Worm (Caenorhabditis elegans) whole organism, L1 larva: ENCODE results near the gene anmt-3.

Source experiments
- ceh-90 ChIP-seq: sonication (generic microtip); optimal IDR thresholded peaks from 2 replicates; lab custom pipeline; 2016; ENCODE audit warnings: missing genetic modification characterization, missing compliant biosample characterization
- fkh-10 ChIP-seq: sonication (generic microtip); optimal IDR thresholded peaks from 2 replicates; lab custom pipeline; 2017; ENCODE audit warnings: missing biosample characterization, missing genetic modification reagents, missing genetic modification characterization
- fkh-4 ChIP-seq: sonication (generic microtip); optimal IDR thresholded peaks from 2 replicates; lab custom pipeline; 2016; ENCODE audit warnings: missing compliant biosample characterization, missing genetic modification characterization, borderline replicate concordance
- grh-1 ChIP-seq: fragments of 200-800 bp; sonication (Bioruptor generic); IDR thresholded peaks from 2 replicates; pipeline ENCODE4 v1.3.6; 2022; ENCODE audit warnings: missing genetic modification reagents, missing genetic modification characterization, missing compliant biosample characterization
- hlh-17 ChIP-seq: fragments of 200-800 bp; sonication (Bioruptor generic); optimal IDR thresholded peaks from 2 replicates; lab custom pipeline; 2018; ENCODE audit warnings: missing genetic modification characterization, mild to moderate bottlenecking, missing compliant biosample characterization, moderate library complexity, borderline replicate concordance
- hlh-4 ChIP-seq: sonication (generic microtip); optimal IDR thresholded peaks from 2 replicates; lab custom pipeline; 2016; ENCODE audit warnings: mild to moderate bottlenecking, missing genetic modification characterization, missing compliant biosample characterization
- hpl-2 ChIP-seq: fragments of 150-350 bp; optimal IDR thresholded peaks from 2 replicates; lab custom pipeline; 2014; ENCODE audit warnings: missing biosample characterization, missing genetic modification reagents, missing genetic modification characterization
- lir-3 ChIP-seq: sonication (generic microtip); optimal IDR thresholded peaks from 2 replicates; lab custom pipeline; 2016; ENCODE audit warnings: mild to moderate bottlenecking, missing genetic modification characterization, moderate library complexity, missing compliant biosample characterization; ENCODE audit not compliant: poor library complexity
- mef-2 ChIP-seq: fragments of 150-350 bp; optimal IDR thresholded peaks from 2 replicates; lab custom pipeline; 2014; ENCODE audit warnings: missing biosample characterization, missing genetic modification characterization
- nhr-47 ChIP-seq: sonication (generic microtip); optimal IDR thresholded peaks from 2 replicates; lab custom pipeline; 2016; ENCODE audit warnings: mild to moderate bottlenecking, missing genetic modification characterization, moderate library complexity, missing compliant biosample characterization
- nhr-77 ChIP-seq: fragments of 150-350 bp; optimal IDR thresholded peaks from 2 replicates; lab custom pipeline; 2014; ENCODE audit warnings: missing biosample characterization, missing genetic modification characterization
- pqm-1 ChIP-seq: sonication (generic microtip); optimal IDR thresholded peaks from 3 replicates; lab custom pipeline; 2017; ENCODE audit warnings: missing biosample characterization, missing genetic modification characterization
- unc-98 ChIP-seq: fragments of 200-800 bp; sonication (Bioruptor generic); IDR thresholded peaks from 2 replicates; pipeline ENCODE4 v1.3.6; 2022; ENCODE audit warnings: missing genetic modification characterization, missing compliant biosample characterization
- vab-15 ChIP-seq: sonication (generic microtip); optimal IDR thresholded peaks from 2 replicates; lab custom pipeline; 2017; ENCODE audit warnings: missing genotype, mild to moderate bottlenecking, missing genetic modification characterization, missing compliant biosample characterization
- ztf-11 ChIP-seq, 2 experiments: sonication (generic microtip); optimal IDR thresholded peaks; 2 replicates each; lab custom pipeline; 2016 to 2017; ENCODE audit warnings: missing genetic modification characterization in 2 of 2, missing biosample characterization in 1 of 2, missing compliant biosample characterization in 1 of 2

The anmt-3 gene

DNA sequence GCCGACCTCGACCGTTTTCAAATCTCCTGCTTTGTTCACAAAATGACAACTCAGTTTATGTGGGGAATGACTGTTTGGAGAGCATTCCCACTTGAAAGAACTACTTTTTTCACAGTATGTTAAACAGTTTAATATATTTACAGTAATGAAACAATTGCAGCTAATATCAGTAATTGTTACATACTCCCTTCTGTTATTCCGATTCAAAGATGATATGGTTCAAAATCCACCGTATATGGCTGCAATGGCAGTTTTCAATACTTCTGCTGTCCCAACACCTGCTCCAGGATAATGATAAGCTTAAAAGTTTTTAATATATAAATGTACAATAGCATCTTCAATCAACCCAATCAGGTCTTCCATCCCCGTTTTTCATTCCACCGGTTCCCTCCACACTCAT lies 50.9 kb downstream of the anmt-3 start:
- no peak for TF ChIP-seq nhr-77 (tag; lab: Kevin White, UChicago)
- no peak for TF ChIP-seq unc-98 (GFP tag; lab: Robert Waterston, UW)
- TF ChIP-seq hpl-2 (GFP tag; lab: Kevin White, UChicago) = no peak
- no peak for TF ChIP-seq pqm-1 (tag; lab: Kevin White, UChicago)
- no peak for TF ChIP-seq vab-15 (tag; lab: Kevin White, UChicago)
- no peak for TF ChIP-seq fkh-10 (GFP tag; lab: Kevin White, UChicago)
- no peak for TF ChIP-seq hlh-17
- no peak for TF ChIP-seq ztf-11 (tag; optimal IDR thresholded peaks at IDR 0.05; lab: Kevin White, UChicago)
- no peak for TF ChIP-seq lir-3
- no peak for TF ChIP-seq fkh-4 (tag; lab: Kevin White, UChicago)
- TF ChIP-seq grh-1 (GFP tag; lab: Robert Waterston, UW) = no peak
- TF ChIP-seq mef-2 = no peak
- no peak for TF ChIP-seq ceh-90 (tag; lab: Kevin White, UChicago)
- no peak for TF ChIP-seq hlh-4
- no peak for TF ChIP-seq nhr-47 (tag; lab: Kevin White, UChicago)
